Fruit fly (Drosophila melanogaster) whole organism, embryonic: Measurements from ENCODE around the gene barr.
A peak's percentile ranks its signal among the peaks of the same experiment; 100 is the strongest.

ENCODE experiments used
- Bdp1 ChIP-seq: fragments of 200-800 bp; sonication (Bioruptor generic); optimal IDR thresholded peaks from 3 replicates; lab custom pipeline; 2016; ENCODE audit warnings: missing biosample characterization, missing genetic modification characterization
- Bgb ChIP-seq: fragments of 200-800 bp; sonication (Bioruptor generic); IDR thresholded peaks from 2 replicates; pipeline ENCODE4 v1.3.6; 2022; ENCODE audit warnings: missing biosample characterization, missing genetic modification characterization; ENCODE audit not compliant: partially characterized antibody
- CG10462 ChIP-seq: fragments of 200-800 bp; sonication (Bioruptor generic); optimal IDR thresholded peaks from 2 replicates; lab custom pipeline; 2016; ENCODE audit warnings: missing biosample characterization, missing genetic modification characterization
- CG12744 ChIP-seq: fragments of 200-800 bp; sonication (Bioruptor generic); optimal IDR thresholded peaks from 2 replicates; lab custom pipeline; 2016; ENCODE audit warnings: missing biosample characterization, missing genetic modification characterization
- CG13296 ChIP-seq: fragments of 200-800 bp; sonication (Bioruptor generic); optimal IDR thresholded peaks from 3 replicates; lab custom pipeline; 2018; ENCODE audit warnings: missing biosample characterization, mild to moderate bottlenecking, missing genetic modification characterization
- CG13624 ChIP-seq: fragments of 200-800 bp; sonication (Bioruptor generic); optimal IDR thresholded peaks from 2 replicates; lab custom pipeline; 2016; ENCODE audit warnings: missing biosample characterization, missing genetic modification characterization
- CG14441 ChIP-seq: fragments of 200-800 bp; sonication (Bioruptor generic); IDR thresholded peaks from 2 replicates; pipeline ENCODE4 v1.3.6; 2022; ENCODE audit warnings: missing biosample characterization, missing genetic modification characterization
- CG15011 ChIP-seq: fragments of 200-800 bp; sonication (Bioruptor generic); optimal IDR thresholded peaks from 3 replicates; lab custom pipeline; 2018; ENCODE audit warnings: missing biosample characterization, mild to moderate bottlenecking, missing genetic modification characterization
- CG15601 ChIP-seq: fragments of 200-800 bp; sonication (Bioruptor generic); optimal IDR thresholded peaks from 3 replicates; lab custom pipeline; 2019; ENCODE audit warnings: missing biosample characterization, mild to moderate bottlenecking, missing genetic modification characterization, moderate library complexity
- CG16813 ChIP-seq: fragments of 200-800 bp; sonication (Bioruptor generic); IDR thresholded peaks from 3 replicates; pipeline ENCODE4 v1.3.6; 2022; ENCODE audit warnings: missing biosample characterization, missing genetic modification characterization; ENCODE audit not compliant: partially characterized antibody
- CG17385 ChIP-seq: fragments of 200-800 bp; sonication (Bioruptor generic); optimal IDR thresholded peaks from 3 replicates; lab custom pipeline; 2018; ENCODE audit warnings: missing biosample characterization, mild to moderate bottlenecking, missing genetic modification characterization
- CG2120 ChIP-seq: fragments of 200-800 bp; sonication (Bioruptor generic); optimal IDR thresholded peaks from 3 replicates; lab custom pipeline; 2016; ENCODE audit warnings: missing biosample characterization, missing genetic modification characterization
- CG32532 ChIP-seq: fragments of 200-800 bp; sonication (Bioruptor generic); IDR thresholded peaks from 2 replicates; pipeline ENCODE4 v1.3.6; 2022; ENCODE audit warnings: missing biosample characterization, missing genetic modification characterization
- CG5180 ChIP-seq: fragments of 200-800 bp; sonication (Bioruptor generic); optimal IDR thresholded peaks from 3 replicates; lab custom pipeline; 2017; ENCODE audit warnings: missing biosample characterization, missing genetic modification characterization, mild to moderate bottlenecking, moderate library complexity, missing genetic modification reagents
- CG5953 ChIP-seq: fragments of 200-800 bp; sonication (Bioruptor generic); IDR thresholded peaks from 2 replicates; pipeline ENCODE4 v1.3.6; 2022; ENCODE audit warnings: missing biosample characterization, missing genetic modification characterization
- CG6272 ChIP-seq: fragments of 200-800 bp; sonication (Bioruptor generic); IDR thresholded peaks from 2 replicates; pipeline ENCODE4 v1.3.6; 2022; ENCODE audit warnings: missing biosample characterization, missing genetic modification characterization
- CG6791 ChIP-seq: fragments of 200-800 bp; sonication (Bioruptor generic); IDR thresholded peaks from 3 replicates; pipeline ENCODE4 v1.3.6; 2022; ENCODE audit warnings: missing biosample characterization, missing genetic modification characterization; ENCODE audit not compliant: partially characterized antibody
- CG8359 ChIP-seq: fragments of 200-800 bp; sonication (Bioruptor generic); optimal IDR thresholded peaks from 2 replicates; lab custom pipeline; 2017; ENCODE audit warnings: missing biosample characterization, mild to moderate bottlenecking, missing genetic modification characterization, borderline replicate concordance
- CG9797 ChIP-seq: fragments of 200-800 bp; sonication (Bioruptor generic); optimal IDR thresholded peaks from 3 replicates; lab custom pipeline; 2018; ENCODE audit warnings: missing biosample characterization, mild to moderate bottlenecking, missing genetic modification characterization
- CTCF ChIP-seq: fragments of 200-800 bp; sonication (Bioruptor generic); optimal IDR thresholded peaks from 2 replicates; lab custom pipeline; 2017; ENCODE audit warnings: missing biosample characterization, mild to moderate bottlenecking, missing genetic modification characterization, moderate library complexity
- D ChIP-seq, 2 experiments: fragments of 200-800 bp in 1 of 2; fragments of >200 bp in 1 of 2; sonication (Bioruptor generic) in 1 of 2; optimal IDR thresholded peaks; 2 replicates in 1 of 2; 3 replicates in 1 of 2; lab custom pipeline; 2017; ENCODE audit warnings: mild to moderate bottlenecking in 1 of 2, missing biosample characterization in 1 of 2, missing genetic modification characterization in 1 of 2, missing genetic modification reagents in 1 of 2
- Dad ChIP-seq: fragments of 200-800 bp; sonication (Bioruptor generic); optimal IDR thresholded peaks from 3 replicates; lab custom pipeline; 2016; ENCODE audit warnings: missing biosample characterization, missing genetic modification characterization
- Dfd ChIP-seq, 2 experiments: fragments of >200 bp; optimal IDR thresholded peaks; 2 replicates each; lab custom pipeline; 2017; ENCODE audit warnings: missing biosample characterization in 2 of 2, missing genetic modification characterization in 2 of 2
- Dp ChIP-seq: fragments of 200-800 bp; sonication (Bioruptor generic); optimal IDR thresholded peaks from 2 replicates; lab custom pipeline; 2018; ENCODE audit warnings: missing biosample characterization, mild to moderate bottlenecking, missing genetic modification characterization, moderate library complexity
- Drgx ChIP-seq: fragments of 200-800 bp; sonication (Bioruptor generic); IDR thresholded peaks from 2 replicates; pipeline ENCODE4 v1.3.6; 2022; ENCODE audit warnings: missing biosample characterization, missing genetic modification characterization
- Ets65A ChIP-seq: fragments of 200-800 bp; sonication (Bioruptor generic); peaks from one replicate; lab custom pipeline; 2016; ENCODE audit warnings: missing biosample characterization, missing genetic modification characterization
- Hr51 ChIP-seq, 2 experiments: fragments of 200-800 bp; sonication (Bioruptor generic); optimal IDR thresholded peaks; 2 replicates in 1 of 2; 3 replicates in 1 of 2; lab custom pipeline; 2016 to 2018; ENCODE audit warnings: missing biosample characterization in 2 of 2, missing genetic modification characterization in 2 of 2, mild to moderate bottlenecking in 1 of 2, moderate library complexity in 1 of 2
- Jarid2 ChIP-seq: fragments of 200-800 bp; sonication (Bioruptor generic); optimal IDR thresholded peaks from 3 replicates; lab custom pipeline; 2017; ENCODE audit warnings: mild to moderate bottlenecking, missing biosample characterization, missing genetic modification reagents, missing genetic modification characterization
- Lhr ChIP-seq: fragments of 200-800 bp; sonication (Bioruptor generic); optimal IDR thresholded peaks from 3 replicates; lab custom pipeline; 2017; ENCODE audit warnings: mild to moderate bottlenecking, missing biosample characterization, missing genetic modification reagents, missing genetic modification characterization
- Med ChIP-seq: fragments of 200-800 bp; sonication (Bioruptor generic); peaks from one replicate; lab custom pipeline; 2016; ENCODE audit warnings: missing biosample characterization, missing genetic modification characterization, mild to moderate bottlenecking, inconsistent platforms, moderate library complexity
- NFAT ChIP-seq: fragments of 200-800 bp; sonication (Bioruptor generic); IDR thresholded peaks from 2 replicates; pipeline ENCODE4 v1.3.6; 2022; ENCODE audit warnings: missing biosample characterization, missing genetic modification characterization
- Optix ChIP-seq: fragments of 200-800 bp; sonication (Bioruptor generic); IDR thresholded peaks from 3 replicates; pipeline ENCODE4 v1.3.6; 2022; ENCODE audit warnings: missing biosample characterization, missing genetic modification characterization
- Poxn ChIP-seq: fragments of 200-800 bp; sonication (Bioruptor generic); IDR thresholded peaks from 2 replicates; pipeline ENCODE4 v1.3.6; 2022; ENCODE audit warnings: missing biosample characterization, missing genetic modification characterization
- Rfx ChIP-seq: fragments of 200-800 bp; sonication (Bioruptor generic); IDR thresholded peaks from 2 replicates; pipeline ENCODE4 v1.3.6; 2022; ENCODE audit warnings: missing biosample characterization, missing genetic modification characterization
- Usf ChIP-seq: fragments of 200-800 bp; sonication (Bioruptor generic); optimal IDR thresholded peaks from 2 replicates; lab custom pipeline; 2017; ENCODE audit warnings: missing genotype, missing biosample characterization, missing genetic modification characterization
- amos ChIP-seq: fragments of 200-800 bp; sonication (Bioruptor generic); IDR thresholded peaks from 2 replicates; pipeline ENCODE4 v1.3.6; 2022; ENCODE audit warnings: missing biosample characterization, missing genetic modification characterization; ENCODE audit not compliant: partially characterized antibody
- cad ChIP-seq: fragments of >200 bp; optimal IDR thresholded peaks from 2 replicates; lab custom pipeline; 2017; ENCODE audit warnings: missing biosample characterization, missing genetic modification characterization
- chm ChIP-seq: fragments of 200-800 bp; sonication (Bioruptor generic); IDR thresholded peaks from 2 replicates; pipeline ENCODE4 v1.3.6; 2022; ENCODE audit warnings: missing biosample characterization, missing genetic modification characterization
- her ChIP-seq: fragments of 200-800 bp; sonication (Bioruptor generic); optimal IDR thresholded peaks from 2 replicates; lab custom pipeline; 2016; ENCODE audit warnings: missing biosample characterization, missing genetic modification characterization
- schlank ChIP-seq: fragments of 200-800 bp; sonication (Bioruptor generic); optimal IDR thresholded peaks from 2 replicates; lab custom pipeline; 2018; ENCODE audit warnings: missing biosample characterization, mild to moderate bottlenecking, missing genetic modification characterization
- so ChIP-seq: fragments of 200-800 bp; sonication (Bioruptor generic); IDR thresholded peaks from 3 replicates; pipeline ENCODE4 v1.3.6; 2022; ENCODE audit warnings: missing biosample characterization, missing genetic modification characterization
- ttk ChIP-seq: fragments of 200-800 bp; sonication (Bioruptor generic); IDR thresholded peaks from 2 replicates; pipeline ENCODE4 v2.1.2; 2022; ENCODE audit warnings: missing biosample characterization, missing genetic modification characterization
- unpg ChIP-seq: fragments of 200-800 bp; sonication (Bioruptor generic); optimal IDR thresholded peaks from 3 replicates; lab custom pipeline; 2018; ENCODE audit warnings: missing biosample characterization, mild to moderate bottlenecking, missing genetic modification characterization, moderate library complexity
- usp ChIP-seq: fragments of >200 bp; optimal IDR thresholded peaks from 2 replicates; lab custom pipeline; 2017; ENCODE audit warnings: missing biosample characterization, missing genetic modification characterization

The barr gene

DNA sequence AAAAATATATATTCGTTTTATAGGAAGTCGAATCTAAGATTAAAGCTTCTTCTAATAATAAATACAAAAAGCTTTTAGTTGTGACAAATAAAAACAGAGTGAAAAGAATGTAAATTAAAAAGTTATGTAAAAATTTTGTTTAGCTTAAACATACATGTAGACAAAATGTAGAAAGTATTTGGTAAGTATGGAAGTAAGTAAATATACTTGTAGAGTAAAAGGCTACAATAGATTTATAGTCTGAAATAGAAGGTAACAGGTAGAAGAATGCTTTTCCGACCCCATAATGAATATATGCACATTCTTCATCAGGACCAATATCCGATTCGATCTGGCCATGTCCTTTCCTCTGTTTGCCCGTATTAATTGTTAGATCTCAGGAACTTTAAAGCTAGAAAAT lies 36.8 kb downstream of the barr start:
- TF ChIP-seq CG12744 (GFP tag; lab: Kevin White, UChicago), result no peak
- no peak for TF ChIP-seq Dad (GFP tag; lab: Kevin White, UChicago)
- TF ChIP-seq ttk (GFP tag; lab: Robert Waterston, UW), result no peak
- peak; percentile 60; the same call in 1 of the 2 replicates for TF ChIP-seq Bgb (GFP tag; lab: Robert Waterston, UW)
- peak; percentile 60 for TF ChIP-seq CTCF (GFP tag; lab: Kevin White, UChicago)
- no peak for TF ChIP-seq CG13624 (GFP tag; lab: Kevin White, UChicago)
- peak; percentile 78 for TF ChIP-seq CG15601
- TF ChIP-seq CG8359, result no peak
- peak; percentile 46; the same call in 1 of the 2 replicates for TF ChIP-seq amos
- no peak for TF ChIP-seq CG17385 (GFP tag; lab: Kevin White, UChicago)
- no peak for TF ChIP-seq schlank (tag; lab: Kevin White, UChicago)
- no peak for TF ChIP-seq CG15011
- TF ChIP-seq CG32532, result no peak
- TF ChIP-seq Usf, result no peak
- TF ChIP-seq cad (GFP tag; lab: Kevin White, UChicago), result no peak
- TF ChIP-seq CG9797 (GFP tag; lab: Kevin White, UChicago), result no peak
- no peak for TF ChIP-seq CG10462 (GFP tag; lab: Kevin White, UChicago)
- peak; percentile 38; the same call in 1 of the 3 replicates for TF ChIP-seq CG16813 (GFP tag; lab: Robert Waterston, UW)
- no peak for TF ChIP-seq CG14441
- TF ChIP-seq chm, result no peak
- no peak for TF ChIP-seq her (GFP tag; lab: Kevin White, UChicago)
- TF ChIP-seq Bdp1 (GFP tag; lab: Kevin White, UChicago), result no peak
- no peak for TF ChIP-seq usp (GFP tag; lab: Kevin White, UChicago)
- no peak for TF ChIP-seq Hr51 (GFP tag; optimal IDR thresholded peaks at IDR 0.05; lab: Kevin White, UChicago)
- no peak for TF ChIP-seq D (optimal IDR thresholded peaks at IDR 0.05; lab: Kevin White, UChicago)
- TF ChIP-seq D (GFP tag; optimal IDR thresholded peaks at IDR 0.05; lab: Kevin White, UChicago), result no peak
- TF ChIP-seq Lhr, result no peak
- TF ChIP-seq Dfd (GFP tag; optimal IDR thresholded peaks at IDR 0.05; lab: Kevin White, UChicago), result no peak

- TF ChIP-seq Med (GFP tag; lab: Kevin White, UChicago), result peak; percentile 10
- TF ChIP-seq Optix, result no peak
- TF ChIP-seq, all 482 proteins: peak for 1
These were observed 41.1 kb downstream of the barr start for dm6 chr2L:20020091-20020490.

DNA sequence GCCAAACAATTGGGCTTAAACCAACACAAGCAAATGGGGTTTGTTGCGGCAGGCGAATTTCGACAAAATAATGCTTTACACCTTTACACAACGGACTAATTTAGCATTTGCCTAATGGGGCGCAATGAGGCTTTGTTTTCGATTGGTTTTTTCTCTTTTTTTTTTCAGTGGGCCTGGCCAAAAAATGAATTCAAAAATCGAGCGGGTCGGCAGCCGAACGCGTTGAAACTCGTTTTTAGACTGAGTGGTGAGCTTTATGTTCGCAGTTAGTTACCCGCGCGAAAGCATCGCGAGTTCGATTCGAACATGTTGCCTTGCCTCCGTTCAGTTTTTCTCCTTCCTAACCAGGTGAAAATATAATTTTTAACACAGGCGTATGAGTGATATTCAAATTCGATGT lies 44.1 kb downstream of the barr start, which contains the start of gene CG43861:
TSS of gene CG43861 (minus strand) at position 228 of the 400 bp plus-strand sequence.
- 0 out of 3 replicates have a peak, but pooled peaks have one; percentile 32 for TF ChIP-seq CG6791 (GFP tag; lab: Robert Waterston, UW)
- TF ChIP-seq NFAT (GFP tag; lab: Robert Waterston, UW), result peak; percentile 22; the same call in 1 of the 2 replicates
- TF ChIP-seq CG5953 (GFP tag; lab: Robert Waterston, UW), result 0 out of 2 replicates have a peak, but pooled peaks have one; percentile 8
- TF ChIP-seq CG13296 (GFP tag; lab: Kevin White, UChicago), result no peak
- TF ChIP-seq so (GFP tag; lab: Robert Waterston, UW), result 0 out of 3 replicates have a peak, but pooled peaks have one; percentile 28
- peak; percentile 10 for TF ChIP-seq Med (GFP tag; lab: Kevin White, UChicago)
- no peak for TF ChIP-seq Dp (GFP tag; lab: Kevin White, UChicago)
- no peak for TF ChIP-seq Poxn
- TF ChIP-seq Jarid2, result peak; percentile 86
- TF ChIP-seq CG6272 (GFP tag; lab: Robert Waterston, UW), result no peak
- TF ChIP-seq unpg (GFP tag; lab: Kevin White, UChicago), result peak; percentile 9
- peak; percentile 97 for TF ChIP-seq CG5180
- peak; percentile 25 for TF ChIP-seq Ets65A (GFP tag; lab: Kevin White, UChicago)
- TF ChIP-seq CG2120 (GFP tag; lab: Kevin White, UChicago), result peak; percentile 11
- peak; percentile 29 for TF ChIP-seq Drgx
- 0 out of 2 replicates have a peak, but pooled peaks have one; percentile 17 for TF ChIP-seq Rfx (GFP tag; lab: Robert Waterston, UW)
